Worm (Caenorhabditis elegans): Measurements from ENCODE around the gene F17C11.4.
A peak's percentile ranks its signal among the peaks of the same experiment; 100 is the strongest.

F17C11.4 gene

ce11 chrV:10965501-10965900, 13.8 kb downstream of the F17C11.4 start, which contains the start of the genes ctf-4 and eef-1G (continued):
- TF ChIP-seq nhr-41 (GFP tag; IDR thresholded peaks at IDR 0.05) (0 out of 2 replicates have a peak, but pooled peaks have one; percentile 23), nhr-111 (GFP tag; optimal IDR thresholded peaks at IDR 0.05) (no peak), lin-13 (GFP tag; optimal IDR thresholded peaks at IDR 0.05) (peak; percentile 92), F44E2.7 (GFP tag; IDR thresholded peaks at IDR 0.05) (no peak), spr-3 (GFP tag; optimal IDR thresholded peaks at IDR 0.05) (peak; percentile 66), lin-38 (GFP tag; IDR thresholded peaks at IDR 0.05) (peak; percentile 99), zfp-2 (tag; optimal IDR thresholded peaks at IDR 0.05) (peak; percentile 84)

ce11 chrV:10966874-10967273, 15.2 kb downstream of the F17C11.4 start:
- TF ChIP-seq egl-43 (GFP tag; IDR thresholded peaks at IDR 0.05) (0 out of 2 replicates have a peak, but pooled peaks have one; percentile 44), lir-3 (tag; optimal IDR thresholded peaks at IDR 0.05) (no peak), Y75B8A.6 (GFP tag; IDR thresholded peaks at IDR 0.05) (no peak), sdz-12 (GFP tag; optimal IDR thresholded peaks at IDR 0.05) (peak; percentile 34), lin-38 (GFP tag; IDR thresholded peaks at IDR 0.05) (peak; percentile 44), snpc-4 (tag; optimal IDR thresholded peaks at IDR 0.05) (no peak), fkh-10 (GFP tag; optimal IDR thresholded peaks at IDR 0.05) (no peak), dmd-6 (GFP tag; IDR thresholded peaks at IDR 0.05) (no peak), snpc-1.2 (GFP tag; IDR thresholded peaks at IDR 0.05) (no peak), aha-1 (tag) (peak; percentile 78), madf-5 (GFP tag; IDR thresholded peaks at IDR 0.05) (0 out of 4 replicates have a peak, but pooled peaks of 1 of the 2 experiments have one; percentile 48), egl-27 (tag; optimal IDR thresholded peaks at IDR 0.05) (no peak), unc-130 (GFP tag; optimal IDR thresholded peaks at IDR 0.05) (no peak), lin-1 (GFP tag; IDR thresholded peaks at IDR 0.05) (no peak), daf-12 (tag; optimal IDR thresholded peaks at IDR 0.05) (no peak), set-16 (GFP tag; IDR thresholded peaks at IDR 0.05) (peak; percentile 54), hmg-1.1 (GFP tag; IDR thresholded peaks at IDR 0.05) (no peak), T20F7.1 (GFP tag; optimal IDR thresholded peaks at IDR 0.05) (no peak)

- no peak for TF ChIP-seq dmd-8 (GFP tag; IDR thresholded peaks at IDR 0.05)
- TF ChIP-seq nhr-11 (tag; optimal IDR thresholded peaks at IDR 0.05), result no peak
- peak in 1 of 2 experiments; percentile 86 for TF ChIP-seq unc-62 (GFP tag; optimal IDR thresholded peaks at IDR 0.05 in 1 of 2)
- no peak for TF ChIP-seq unc-62 (tag; optimal IDR thresholded peaks at IDR 0.05)
- peak; percentile 75 for TF ChIP-seq zfp-3 (GFP tag; conservative IDR thresholded peaks at IDR 0.05)
- TF ChIP-seq T26A8.4 (GFP tag; IDR thresholded peaks at IDR 0.05), result peak; percentile 15; the same call in 1 of the 2 replicates
- TF ChIP-seq dmd-6 (GFP tag; IDR thresholded peaks at IDR 0.05), result peak; percentile 99
- TF ChIP-seq lin-39 (tag; optimal IDR thresholded peaks at IDR 0.05), result no peak
- 0 out of 2 replicates have a peak, but pooled peaks have one; percentile 58 for TF ChIP-seq mdt-29 (GFP tag; IDR thresholded peaks at IDR 0.05)
- TF ChIP-seq fos-1 (tag; optimal IDR thresholded peaks at IDR 0.05), result no peak
- no peak for TF ChIP-seq hmg-1.1 (GFP tag; IDR thresholded peaks at IDR 0.05)
- TF ChIP-seq dmd-9 (GFP tag; IDR thresholded peaks at IDR 0.05), result no peak
- TF ChIP-seq zfp-2 (tag; optimal IDR thresholded peaks at IDR 0.05), result no peak
- no peak for TF ChIP-seq lin-15B (tag; optimal IDR thresholded peaks at IDR 0.05)
- TF ChIP-seq R02D3.7 (tag; optimal IDR thresholded peaks at IDR 0.05), result no peak
- TF ChIP-seq F37D6.2 (tag; optimal IDR thresholded peaks at IDR 0.05), result no peak
- TF ChIP-seq snpc-1.2 (GFP tag; IDR thresholded peaks at IDR 0.05), result no peak
- 0 out of 4 replicates have a peak, but pooled peaks of 1 of the 2 experiments have one; percentile 39 for TF ChIP-seq madf-5 (GFP tag; IDR thresholded peaks at IDR 0.05)
- TF ChIP-seq zag-1 (tag; optimal IDR thresholded peaks at IDR 0.05), result no peak
- TF ChIP-seq pha-4 (GFP tag; IDR thresholded peaks at IDR 0.05), result no peak
- TF ChIP-seq pha-4 (tag; optimal IDR thresholded peaks at IDR 0.05), result no peak
- no peak for TF ChIP-seq daf-16 (GFP tag; optimal IDR thresholded peaks at IDR 0.05)
- no peak for TF ChIP-seq daf-16 (tag; optimal IDR thresholded peaks at IDR 0.05)
- no peak for TF ChIP-seq rbr-2 (tag; optimal IDR thresholded peaks at IDR 0.05)
- TF ChIP-seq daf-19 (GFP tag; conservative IDR thresholded peaks at IDR 0.05), result no peak
- TF ChIP-seq nhr-111 (GFP tag; optimal IDR thresholded peaks at IDR 0.05), result no peak
- peak; percentile 51 for TF ChIP-seq gei-8 (GFP tag; optimal IDR thresholded peaks at IDR 0.05)
- TF ChIP-seq nhr-77 (tag; optimal IDR thresholded peaks at IDR 0.05), result no peak
- TF ChIP-seq nhr-48 (tag; optimal IDR thresholded peaks at IDR 0.05), result peak; percentile 60
- TF ChIP-seq ceh-28 (tag; optimal IDR thresholded peaks at IDR 0.05), result no peak
Observed at ce11 chrV:10967594-10968273, 16.1 kb downstream of the F17C11.4 start.

Data from whole organism, L4 larva.